Worm (Caenorhabditis elegans): ENCODE results near the gene usp-33.

Gene usp-33

ce11 chrX:15554910-15555309 lies 36.3 kb upstream of the usp-33 start:
- TF ChIP-seq scrt-1 (GFP tag; IDR thresholded peaks at IDR 0.05), result no peak

ce11 chrX:15555529-15555928 lies 35.6 kb upstream of the usp-33 start:
- TF ChIP-seq sea-1 (GFP tag; conservative IDR thresholded peaks at IDR 0.05) (no peak), F13C5.2 (tag; optimal IDR thresholded peaks at IDR 0.05) (no peak), hnd-1 (tag; optimal IDR thresholded peaks at IDR 0.05) (no peak), ceh-36 (tag; optimal IDR thresholded peaks at IDR 0.05) (no peak), B0310.2 (tag; optimal IDR thresholded peaks at IDR 0.05) (no peak), hmg-4 (GFP tag; optimal IDR thresholded peaks at IDR 0.05) (no peak), aly-1 (tag; optimal IDR thresholded peaks at IDR 0.05) (no peak), ceh-13 (GFP tag; optimal IDR thresholded peaks at IDR 0.05) (no peak), tbx-11 (GFP tag; IDR thresholded peaks at IDR 0.05) (no peak)

ce11 chrX:15557849-15558248 lies 33.3 kb upstream of the usp-33 start, which contains the start of gene lron-3:
Gene lron-3 (minus strand): TSS chrX:15557949.
- TF ChIP-seq hmbx-1 (tag; optimal IDR thresholded peaks at IDR 0.05) (no peak), sea-1 (GFP tag; conservative IDR thresholded peaks at IDR 0.05) (no peak), B0310.2 (tag; optimal IDR thresholded peaks at IDR 0.05) (no peak), ceh-13 (GFP tag; optimal IDR thresholded peaks at IDR 0.05) (no peak), pes-1 (GFP tag; IDR thresholded peaks at IDR 0.05) (no peak), tbx-37 (GFP tag; conservative IDR thresholded peaks at IDR 0.05) (no peak), aly-1 (tag; optimal IDR thresholded peaks at IDR 0.05) (no peak), ama-1 (optimal IDR thresholded peaks at IDR 0.05) (no peak), scrt-1 (GFP tag; IDR thresholded peaks at IDR 0.05) (no peak), F13C5.2 (tag; optimal IDR thresholded peaks at IDR 0.05) (no peak), flt-1 (GFP tag; IDR thresholded peaks at IDR 0.05) (no peak), ets-7 (tag; optimal IDR thresholded peaks at IDR 0.05) (no peak), hmg-4 (GFP tag; optimal IDR thresholded peaks at IDR 0.05) (no peak)

- no peak for TF ChIP-seq ets-7 (tag; optimal IDR thresholded peaks at IDR 0.05)
- no peak for TF ChIP-seq tra-4 (tag; optimal IDR thresholded peaks at IDR 0.05)
- no peak for TF ChIP-seq hmg-4 (GFP tag; optimal IDR thresholded peaks at IDR 0.05)
- no peak for TF ChIP-seq pes-1 (GFP tag; IDR thresholded peaks at IDR 0.05)
- no peak for TF ChIP-seq ceh-36 (tag; optimal IDR thresholded peaks at IDR 0.05)
- no peak for TF ChIP-seq hnd-1 (tag; optimal IDR thresholded peaks at IDR 0.05)
- TF ChIP-seq B0310.2 (tag; optimal IDR thresholded peaks at IDR 0.05), result no peak
- no peak for TF ChIP-seq ceh-13 (GFP tag; optimal IDR thresholded peaks at IDR 0.05)
- no peak for TF ChIP-seq scrt-1 (GFP tag; IDR thresholded peaks at IDR 0.05)
- TF ChIP-seq ama-1 (optimal IDR thresholded peaks at IDR 0.05), result no peak
- TF ChIP-seq tbx-37 (GFP tag; conservative IDR thresholded peaks at IDR 0.05), result no peak
- no peak for TF ChIP-seq tbx-11 (GFP tag; IDR thresholded peaks at IDR 0.05)
- TF ChIP-seq flt-1 (GFP tag; IDR thresholded peaks at IDR 0.05), result no peak
- TF ChIP-seq aly-1 (tag; optimal IDR thresholded peaks at IDR 0.05), result no peak
- no peak for TF ChIP-seq F13C5.2 (tag; optimal IDR thresholded peaks at IDR 0.05)
- no peak for TF ChIP-seq hmbx-1 (tag; optimal IDR thresholded peaks at IDR 0.05)
- TF ChIP-seq sea-1 (GFP tag; conservative IDR thresholded peaks at IDR 0.05), result no peak
These were observed 31.7 kb upstream of the usp-33 start for ce11 chrX:15559473-15559872.

- TF ChIP-seq scrt-1 (GFP tag; IDR thresholded peaks at IDR 0.05), result no peak
- no peak for TF ChIP-seq hmbx-1 (tag; optimal IDR thresholded peaks at IDR 0.05)
- TF ChIP-seq B0310.2 (tag; optimal IDR thresholded peaks at IDR 0.05), result no peak
- no peak for TF ChIP-seq hmg-4 (GFP tag; optimal IDR thresholded peaks at IDR 0.05)
- TF ChIP-seq sea-1 (GFP tag; conservative IDR thresholded peaks at IDR 0.05), result no peak
These were observed 26.8 kb upstream of the usp-33 start for ce11 chrX:15564338-15564737.

- peak; percentile 22 for TF ChIP-seq F13C5.2 (tag; optimal IDR thresholded peaks at IDR 0.05)
- TF ChIP-seq ama-1 (optimal IDR thresholded peaks at IDR 0.05), result no peak
- TF ChIP-seq hmbx-1 (tag; optimal IDR thresholded peaks at IDR 0.05), result no peak
- TF ChIP-seq ceh-36 (tag; optimal IDR thresholded peaks at IDR 0.05), result no peak
- TF ChIP-seq pes-1 (GFP tag; IDR thresholded peaks at IDR 0.05), result 0 out of 2 replicates have a peak, but pooled peaks have one; percentile 49
- peak; percentile 50 for TF ChIP-seq hmg-4 (GFP tag; optimal IDR thresholded peaks at IDR 0.05)
These were observed 24.5 kb upstream of the usp-33 start for ce11 chrX:15566640-15567039.

- TF ChIP-seq hmbx-1 (tag; optimal IDR thresholded peaks at IDR 0.05), result no peak
- TF ChIP-seq flt-1 (GFP tag; IDR thresholded peaks at IDR 0.05), result no peak
- no peak for TF ChIP-seq scrt-1 (GFP tag; IDR thresholded peaks at IDR 0.05)
- TF ChIP-seq B0310.2 (tag; optimal IDR thresholded peaks at IDR 0.05), result peak; percentile 8
- no peak for TF ChIP-seq ama-1 (optimal IDR thresholded peaks at IDR 0.05)
- TF ChIP-seq ceh-13 (GFP tag; optimal IDR thresholded peaks at IDR 0.05), result no peak
- TF ChIP-seq sea-1 (GFP tag; conservative IDR thresholded peaks at IDR 0.05), result no peak
- peak; percentile 50 for TF ChIP-seq hmg-4 (GFP tag; optimal IDR thresholded peaks at IDR 0.05)
- peak; percentile 3 for TF ChIP-seq aly-1 (tag; optimal IDR thresholded peaks at IDR 0.05)
- TF ChIP-seq tbx-37 (GFP tag; conservative IDR thresholded peaks at IDR 0.05), result no peak
- TF ChIP-seq tbx-11 (GFP tag; IDR thresholded peaks at IDR 0.05), result no peak
These were observed 22.9 kb upstream of the usp-33 start, which contains the start of gene dyn-1 for ce11 chrX:15567986-15568940. Gene dyn-1 (plus strand): TSS chrX:15568890.

- TF ChIP-seq aly-1 (tag; optimal IDR thresholded peaks at IDR 0.05) (no peak), tbx-11 (GFP tag; IDR thresholded peaks at IDR 0.05) (no peak), hmbx-1 (tag; optimal IDR thresholded peaks at IDR 0.05) (no peak), ama-1 (optimal IDR thresholded peaks at IDR 0.05) (no peak), B0310.2 (tag; optimal IDR thresholded peaks at IDR 0.05) (no peak), tbx-37 (GFP tag; conservative IDR thresholded peaks at IDR 0.05) (no peak), sea-1 (GFP tag; conservative IDR thresholded peaks at IDR 0.05) (no peak), ceh-36 (tag; optimal IDR thresholded peaks at IDR 0.05) (no peak), tra-4 (tag; optimal IDR thresholded peaks at IDR 0.05) (no peak), hnd-1 (tag; optimal IDR thresholded peaks at IDR 0.05) (no peak), ets-7 (tag; optimal IDR thresholded peaks at IDR 0.05) (no peak), hmg-4 (GFP tag; optimal IDR thresholded peaks at IDR 0.05) (no peak), scrt-1 (GFP tag; IDR thresholded peaks at IDR 0.05) (no peak), pes-1 (GFP tag; IDR thresholded peaks at IDR 0.05) (no peak), ceh-13 (GFP tag; optimal IDR thresholded peaks at IDR 0.05) (no peak), F13C5.2 (tag; optimal IDR thresholded peaks at IDR 0.05) (no peak), flt-1 (GFP tag; IDR thresholded peaks at IDR 0.05) (no peak)
These were observed 21.5 kb upstream of the usp-33 start for ce11 chrX:15569633-15570032.

Data from whole organism, early embryonic.